Fruit fly (Drosophila melanogaster): ENCODE results near the gene CG31415.

CG31415 gene

dm6 chr3R:9754487-9754886 lies 11.2 kb downstream of the CG31415 start, which contains the start of gene Tti1 (continued):
- no peak for TF ChIP-seq phol (tag; optimal IDR thresholded peaks at IDR 0.05)
- peak; percentile 84 for TF ChIP-seq MBD-R2 (GFP tag; IDR thresholded peaks at IDR 0.05)
- peak; percentile 14 for TF ChIP-seq CG15514 (GFP tag; optimal IDR thresholded peaks at IDR 0.05)
- peak; percentile 67 for TF ChIP-seq bbx (GFP tag; IDR thresholded peaks at IDR 0.05; ENCODE audit: partially characterized antibody)
- peak; percentile 42; the same call in 1 of the 2 replicates for TF ChIP-seq Scr (GFP tag; IDR thresholded peaks at IDR 0.05; ENCODE audit: partially characterized antibody)
- TF ChIP-seq sna (GFP tag; IDR thresholded peaks at IDR 0.05; ENCODE audit: partially characterized antibody): 0 out of 2 replicates have a peak, but pooled peaks have one; percentile 27
- no peak for TF ChIP-seq Elba2 (GFP tag; optimal IDR thresholded peaks at IDR 0.05)
- TF ChIP-seq zen2 (GFP tag; IDR thresholded peaks at IDR 0.05; ENCODE audit: partially characterized antibody): 0 out of 3 replicates have a peak, but pooled peaks have one; percentile 7
- TF ChIP-seq pzg (GFP tag; optimal IDR thresholded peaks at IDR 0.05): peak; percentile 56

- TF ChIP-seq luna (GFP tag; optimal IDR thresholded peaks at IDR 0.05) (no peak), CG12104 (GFP tag; optimal IDR thresholded peaks at IDR 0.05) (no peak), CG2199 (GFP tag; IDR thresholded peaks at IDR 0.05) (no peak), CG31388 (GFP tag; optimal IDR thresholded peaks at IDR 0.05) (no peak), CHES-1-like (GFP tag; optimal IDR thresholded peaks at IDR 0.05) (no peak), CG13624 (GFP tag; optimal IDR thresholded peaks at IDR 0.05) (no peak), CG1602 (GFP tag; optimal IDR thresholded peaks at IDR 0.05) (no peak), B-H2 (GFP tag; optimal IDR thresholded peaks at IDR 0.05) (no peak), dati (GFP tag; IDR thresholded peaks at IDR 0.05) (no peak), CG13296 (GFP tag; optimal IDR thresholded peaks at IDR 0.05) (no peak), repo (GFP tag; optimal IDR thresholded peaks at IDR 0.05) (no peak), pan (optimal IDR thresholded peaks at IDR 0.05) (no peak), pan (GFP tag; optimal IDR thresholded peaks at IDR 0.05 in 1 of 2, IDR thresholded peaks at IDR 0.05 in 1 of 2) (no peak), CG12155 (GFP tag; optimal IDR thresholded peaks at IDR 0.05) (no peak), CG10654 (GFP tag; optimal IDR thresholded peaks at IDR 0.05) (no peak), Sin3A (optimal IDR thresholded peaks at IDR 0.05) (peak; percentile 22), Bgb (GFP tag; IDR thresholded peaks at IDR 0.05; ENCODE audit: partially characterized antibody) (peak; percentile 35; the same call in 1 of the 2 replicates), CG7963 (GFP tag; IDR thresholded peaks at IDR 0.05; ENCODE audit: partially characterized antibody) (no peak), CG13424 (tag; optimal IDR thresholded peaks at IDR 0.05) (no peak), Drgx (GFP tag; IDR thresholded peaks at IDR 0.05) (no peak), CG2202 (tag; optimal IDR thresholded peaks at IDR 0.05) (no peak), D (optimal IDR thresholded peaks at IDR 0.05) (no peak), D (GFP tag; optimal IDR thresholded peaks at IDR 0.05) (no peak), CG10366 (GFP tag; IDR thresholded peaks at IDR 0.05) (no peak), scrt (GFP tag; optimal IDR thresholded peaks at IDR 0.05) (peak; percentile 95), lbe (GFP tag; optimal IDR thresholded peaks at IDR 0.05) (no peak), CG4424 (GFP tag; optimal IDR thresholded peaks at IDR 0.05) (no peak), bsh (GFP tag; optimal IDR thresholded peaks at IDR 0.05) (no peak), CG8765 (GFP tag; IDR thresholded peaks at IDR 0.05) (no peak), CG6175 (GFP tag; IDR thresholded peaks at IDR 0.05) (no peak), CG12299 (tag; optimal IDR thresholded peaks at IDR 0.05) (no peak), CG6813 (GFP tag; optimal IDR thresholded peaks at IDR 0.05) (no peak), Doc2 (GFP tag; IDR thresholded peaks at IDR 0.05) (no peak), corto (GFP tag; optimal IDR thresholded peaks at IDR 0.05) (no peak), tap (tag; optimal IDR thresholded peaks at IDR 0.05) (no peak), nerfin-2 (GFP tag; IDR thresholded peaks at IDR 0.05; ENCODE audit: partially characterized antibody) (no peak), Hsf (GFP tag; optimal IDR thresholded peaks at IDR 0.05) (no peak), NFAT (GFP tag; IDR thresholded peaks at IDR 0.05) (no peak), Dad (GFP tag; optimal IDR thresholded peaks at IDR 0.05) (no peak), CG18011 (GFP tag; optimal IDR thresholded peaks at IDR 0.05) (no peak), CG1792 (GFP tag; optimal IDR thresholded peaks at IDR 0.05) (no peak), CG8089 (GFP tag; optimal IDR thresholded peaks at IDR 0.05) (no peak)
These were observed 12.9 kb downstream of the CG31415 start, which contains the start of the genes Alg12 and Rpt3R for dm6 chr3R:9756187-9756586. TSS of gene Alg12 (plus strand) at chr3R:9756491. TSS of gene Rpt3R (minus strand) at chr3R:9756510.
